Fruit fly (Drosophila melanogaster) whole organism, prepupa: ENCODE data around the gene Tnks.

ENCODE experiments used
- CG10631 ChIP-seq: fragments of 200-800 bp; sonication (Bioruptor generic); optimal IDR thresholded peaks from 2 replicates; lab custom pipeline; 2016; ENCODE audit warnings: missing biosample characterization, missing genetic modification characterization
- CG10669 ChIP-seq: fragments of 200-800 bp; sonication (Bioruptor generic); optimal IDR thresholded peaks from 3 replicates; lab custom pipeline; 2018; ENCODE audit warnings: missing biosample characterization, mild to moderate bottlenecking, missing genetic modification characterization, moderate library complexity
- CG11762 ChIP-seq: fragments of 200-800 bp; sonication (Bioruptor generic); optimal IDR thresholded peaks from 3 replicates; lab custom pipeline; 2016; ENCODE audit warnings: missing biosample characterization, missing genetic modification characterization; ENCODE audit not compliant: insufficient read depth
- CG11902 ChIP-seq: fragments of 200-800 bp; sonication (Bioruptor generic); optimal IDR thresholded peaks from 3 replicates; lab custom pipeline; 2016; ENCODE audit warnings: missing biosample characterization, missing genetic modification characterization
- CG1621 ChIP-seq: fragments of 200-800 bp; sonication (Bioruptor generic); optimal IDR thresholded peaks from 3 replicates; lab custom pipeline; 2018; ENCODE audit warnings: missing biosample characterization, mild to moderate bottlenecking, missing genetic modification characterization
- CG16779 ChIP-seq: fragments of 200-800 bp; sonication (Bioruptor generic); optimal IDR thresholded peaks from 3 replicates; lab custom pipeline; 2017; ENCODE audit warnings: missing biosample characterization, mild to moderate bottlenecking, missing genetic modification characterization
- CG3032 ChIP-seq: fragments of 200-800 bp; optimal IDR thresholded peaks from 2 replicates; lab custom pipeline; 2019; ENCODE audit warnings: missing biosample characterization, mild to moderate bottlenecking, missing genetic modification characterization, moderate library complexity
- CG31627 ChIP-seq: fragments of 200-800 bp; sonication (Bioruptor generic); optimal IDR thresholded peaks from 3 replicates; lab custom pipeline; 2016; ENCODE audit warnings: missing biosample characterization, missing genetic modification characterization
- CG32006 ChIP-seq: fragments of 200-800 bp; sonication (Bioruptor generic); optimal IDR thresholded peaks from 3 replicates; lab custom pipeline; 2017; ENCODE audit warnings: missing biosample characterization, mild to moderate bottlenecking, missing genetic modification characterization
- CG4318 ChIP-seq: fragments of 200-800 bp; sonication (Bioruptor generic); optimal IDR thresholded peaks from 3 replicates; lab custom pipeline; 2017; ENCODE audit warnings: missing biosample characterization, mild to moderate bottlenecking, missing genetic modification characterization
- CG6163 ChIP-seq: fragments of 200-800 bp; sonication (Bioruptor generic); IDR thresholded peaks from 3 replicates; pipeline ENCODE4 v1.3.6; 2022; ENCODE audit warnings: missing biosample characterization, missing genetic modification characterization
- CG6792 ChIP-seq: fragments of 200-800 bp; sonication (Bioruptor generic); optimal IDR thresholded peaks from 3 replicates; lab custom pipeline; 2016; ENCODE audit warnings: missing biosample characterization, missing genetic modification characterization
- CG6808 ChIP-seq: fragments of 200-800 bp; sonication (Bioruptor generic); optimal IDR thresholded peaks from 3 replicates; lab custom pipeline; 2017; ENCODE audit warnings: missing biosample characterization, missing genetic modification characterization, mild to moderate bottlenecking, moderate library complexity, missing genetic modification reagents
- CG6854 ChIP-seq: fragments of 200-800 bp; sonication (Bioruptor generic); optimal IDR thresholded peaks from 2 replicates; lab custom pipeline; 2017; ENCODE audit warnings: missing biosample characterization, mild to moderate bottlenecking, missing genetic modification characterization
- CG8119 ChIP-seq: fragments of 200-800 bp; sonication (Bioruptor generic); IDR thresholded peaks from 3 replicates; pipeline ENCODE4 v1.3.6; 2022; ENCODE audit warnings: missing biosample characterization, missing genetic modification characterization
- CG8632 ChIP-seq: fragments of 200-800 bp; sonication (Bioruptor generic); optimal IDR thresholded peaks from 3 replicates; lab custom pipeline; 2016; ENCODE audit warnings: missing biosample characterization, missing genetic modification characterization
- CG9139 ChIP-seq: fragments of 200-800 bp; sonication (Bioruptor generic); optimal IDR thresholded peaks from 3 replicates; lab custom pipeline; 2017; ENCODE audit warnings: missing biosample characterization, mild to moderate bottlenecking, missing genetic modification characterization
- Eip75B ChIP-seq: fragments of 200-800 bp; sonication (Bioruptor generic); optimal IDR thresholded peaks from 3 replicates; lab custom pipeline; 2016; ENCODE audit warnings: missing biosample characterization, missing genetic modification characterization
- Eip78C ChIP-seq: fragments of 200-800 bp; sonication (Bioruptor generic); peaks from one replicate; lab custom pipeline; 2016; ENCODE audit warnings: missing biosample characterization, missing genetic modification characterization
- Eip93F ChIP-seq: fragments of 200-800 bp; sonication (Bioruptor generic); optimal IDR thresholded peaks from 2 replicates; lab custom pipeline; 2016; ENCODE audit warnings: missing biosample characterization, mild to moderate bottlenecking, missing genetic modification characterization
- Ets96B ChIP-seq: fragments of 200-800 bp; optimal IDR thresholded peaks from 2 replicates; lab custom pipeline; 2019; ENCODE audit warnings: missing biosample characterization, mild to moderate bottlenecking, missing genetic modification characterization, moderate library complexity
- Gug ChIP-seq: fragments of 200-800 bp; sonication (Bioruptor generic); IDR thresholded peaks from 2 replicates; pipeline ENCODE4 v1.3.6; 2022; ENCODE audit warnings: missing biosample characterization, missing genetic modification characterization
- Hr38 ChIP-seq: sonication (Bioruptor generic); optimal IDR thresholded peaks from 2 replicates; lab custom pipeline; 2016; ENCODE audit warnings: missing biosample characterization, missing genetic modification characterization
- Hr4 ChIP-seq: fragments of 200-800 bp; sonication (Bioruptor generic); optimal IDR thresholded peaks from 3 replicates; lab custom pipeline; 2016; ENCODE audit warnings: missing biosample characterization, missing genetic modification characterization
- Lpt ChIP-seq: fragments of 200-800 bp; sonication (Bioruptor generic); optimal IDR thresholded peaks from 3 replicates; lab custom pipeline; 2016; ENCODE audit warnings: missing biosample characterization, missing genetic modification characterization
- Met ChIP-seq: fragments of 200-800 bp; sonication (Bioruptor generic); optimal IDR thresholded peaks from 3 replicates; lab custom pipeline; 2016; ENCODE audit warnings: missing biosample characterization, missing genetic modification characterization
- OdsH ChIP-seq: fragments of 200-800 bp; sonication (Bioruptor generic); optimal IDR thresholded peaks from 3 replicates; lab custom pipeline; 2016; ENCODE audit warnings: missing biosample characterization, missing genetic modification characterization
- Sox102F ChIP-seq: fragments of 200-800 bp; sonication (Bioruptor generic); optimal IDR thresholded peaks from 2 replicates; lab custom pipeline; 2016; ENCODE audit warnings: missing biosample characterization, mild to moderate bottlenecking, missing genetic modification characterization
- Sox14 ChIP-seq: fragments of 200-800 bp; sonication (Bioruptor generic); optimal IDR thresholded peaks from 3 replicates; lab custom pipeline; 2016; ENCODE audit warnings: missing biosample characterization, missing genetic modification characterization
- Sox15 ChIP-seq: fragments of 200-800 bp; sonication (Bioruptor generic); optimal IDR thresholded peaks from 3 replicates; lab custom pipeline; 2016; ENCODE audit warnings: missing biosample characterization, missing genetic modification characterization
- achi ChIP-seq: fragments of 200-800 bp; sonication (Bioruptor generic); optimal IDR thresholded peaks from 3 replicates; lab custom pipeline; 2016; ENCODE audit warnings: missing biosample characterization, missing genetic modification characterization
- dac ChIP-seq: fragments of 200-800 bp; sonication (Bioruptor generic); optimal IDR thresholded peaks from 2 replicates; lab custom pipeline; 2017; ENCODE audit warnings: missing biosample characterization, mild to moderate bottlenecking, missing genetic modification characterization
- esn ChIP-seq: fragments of 200-800 bp; sonication (Bioruptor generic); optimal IDR thresholded peaks from 2 replicates; lab custom pipeline; 2016; ENCODE audit warnings: missing biosample characterization, mild to moderate bottlenecking, missing genetic modification characterization, moderate library complexity
- fd59A ChIP-seq: fragments of 200-800 bp; sonication (Bioruptor generic); optimal IDR thresholded peaks from 2 replicates; lab custom pipeline; 2017; ENCODE audit warnings: missing biosample characterization, mild to moderate bottlenecking, missing genetic modification characterization, missing genetic modification reagents
- fd85E ChIP-seq: fragments of 200-800 bp; sonication (Bioruptor generic); optimal IDR thresholded peaks from 3 replicates; lab custom pipeline; 2016; ENCODE audit warnings: missing biosample characterization, missing genetic modification characterization
- lz ChIP-seq: fragments of 200-800 bp; sonication (Bioruptor generic); optimal IDR thresholded peaks from 3 replicates; lab custom pipeline; 2016; ENCODE audit warnings: missing biosample characterization, missing genetic modification characterization
- pdm3 ChIP-seq: fragments of 200-800 bp; sonication (Bioruptor generic); optimal IDR thresholded peaks from 3 replicates; lab custom pipeline; 2016; ENCODE audit warnings: missing biosample characterization, missing genetic modification characterization
- salr ChIP-seq, 2 experiments: fragments of 200-800 bp; sonication (Bioruptor generic); optimal IDR thresholded peaks; 3 replicates each; lab custom pipeline; 2016 to 2018; ENCODE audit warnings: missing biosample characterization in 2 of 2, missing genetic modification characterization in 2 of 2, mild to moderate bottlenecking in 1 of 2
- svp ChIP-seq: fragments of 200-800 bp; sonication (Bioruptor generic); peaks from one replicate; lab custom pipeline; 2016; ENCODE audit warnings: missing biosample characterization, missing genetic modification characterization
- topi ChIP-seq: fragments of 200-800 bp; sonication (Bioruptor generic); optimal IDR thresholded peaks from 3 replicates; lab custom pipeline; 2016; ENCODE audit warnings: missing biosample characterization, missing genetic modification characterization
- vri ChIP-seq: fragments of 200-800 bp; sonication (Bioruptor generic); optimal IDR thresholded peaks from 3 replicates; lab custom pipeline; 2016; ENCODE audit warnings: missing biosample characterization, mild to moderate bottlenecking, missing genetic modification characterization

Gene Tnks

DNA sequence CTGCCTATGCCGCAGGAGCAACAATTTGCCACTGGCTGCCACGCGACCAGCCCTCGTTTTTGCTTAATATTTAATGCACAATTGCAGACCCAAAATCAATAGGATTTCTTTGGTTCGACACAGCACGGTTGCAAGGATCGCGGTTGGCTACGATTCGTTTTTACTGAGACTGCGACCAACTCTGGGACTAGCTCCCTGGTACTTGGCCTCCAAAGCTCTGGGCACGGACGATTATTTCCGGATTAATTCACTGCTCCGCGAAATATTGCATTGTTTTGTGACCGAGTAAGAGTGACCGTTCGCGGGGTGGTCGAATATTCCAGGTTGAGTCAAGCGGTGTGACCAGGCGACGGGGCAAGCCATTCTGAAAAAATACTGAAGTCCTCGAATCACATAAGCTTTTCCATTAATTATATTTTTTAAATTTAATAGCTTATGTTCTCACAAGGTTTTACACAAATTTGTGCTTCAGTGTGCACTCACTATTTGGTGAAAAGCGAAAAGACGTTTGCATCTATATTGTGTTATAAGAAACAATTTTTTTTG, at the start of gene Tnks:
Tnks (minus strand) TSS at position 302 of the 546 bp plus-strand sequence.
- TF ChIP-seq CG6163 (peak; percentile 30; the same call in 1 of the 3 replicates), svp (GFP tag; lab: Kevin White, UChicago) (peak; percentile 75), CG10631 (peak; percentile 33), CG6854 (peak; percentile 66), pdm3 (GFP tag; lab: Kevin White, UChicago) (no peak), Ets96B (tag; lab: Kevin White, UChicago) (no peak), Sox102F (peak; percentile 8), Eip78C (peak; percentile 76), OdsH (GFP tag; lab: Kevin White, UChicago) (peak; percentile 5)
- TF ChIP-seq, all 60 proteins: peak for 7

DNA sequence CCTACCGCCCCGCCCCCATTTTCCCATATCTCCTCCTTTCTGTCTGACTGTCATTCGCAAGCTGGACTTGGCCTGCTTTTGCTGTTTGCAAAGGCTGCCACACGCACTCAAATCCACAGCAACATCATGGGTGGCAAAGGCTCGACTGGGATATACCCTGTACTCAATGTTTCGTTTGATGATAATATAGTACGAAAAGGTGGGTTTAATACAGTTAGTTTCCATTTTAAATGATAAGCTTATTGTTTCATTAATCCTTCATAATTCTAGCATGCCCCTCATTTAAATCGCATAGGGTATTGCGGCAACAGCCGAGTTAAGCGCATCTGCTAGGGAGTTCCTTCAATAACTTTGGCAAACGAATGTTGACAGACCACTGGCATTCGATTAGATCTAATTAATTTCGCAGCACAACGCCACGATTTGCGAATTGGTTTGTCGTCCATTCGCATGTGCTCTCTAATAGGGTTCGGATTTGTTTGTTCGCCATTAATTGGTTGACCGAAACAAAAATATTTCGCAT, 33.1 kb upstream of the Tnks start:
- TF ChIP-seq lz = no peak
- TF ChIP-seq CG8632 (GFP tag; lab: Kevin White, UChicago) = no peak
- TF ChIP-seq CG4318 (GFP tag; lab: Kevin White, UChicago) = no peak
- no peak for TF ChIP-seq Eip75B (GFP tag; lab: Kevin White, UChicago)
- no peak for TF ChIP-seq CG11762 (GFP tag; lab: Kevin White, UChicago)
- no peak for TF ChIP-seq CG31627 (GFP tag; lab: Kevin White, UChicago)

DNA sequence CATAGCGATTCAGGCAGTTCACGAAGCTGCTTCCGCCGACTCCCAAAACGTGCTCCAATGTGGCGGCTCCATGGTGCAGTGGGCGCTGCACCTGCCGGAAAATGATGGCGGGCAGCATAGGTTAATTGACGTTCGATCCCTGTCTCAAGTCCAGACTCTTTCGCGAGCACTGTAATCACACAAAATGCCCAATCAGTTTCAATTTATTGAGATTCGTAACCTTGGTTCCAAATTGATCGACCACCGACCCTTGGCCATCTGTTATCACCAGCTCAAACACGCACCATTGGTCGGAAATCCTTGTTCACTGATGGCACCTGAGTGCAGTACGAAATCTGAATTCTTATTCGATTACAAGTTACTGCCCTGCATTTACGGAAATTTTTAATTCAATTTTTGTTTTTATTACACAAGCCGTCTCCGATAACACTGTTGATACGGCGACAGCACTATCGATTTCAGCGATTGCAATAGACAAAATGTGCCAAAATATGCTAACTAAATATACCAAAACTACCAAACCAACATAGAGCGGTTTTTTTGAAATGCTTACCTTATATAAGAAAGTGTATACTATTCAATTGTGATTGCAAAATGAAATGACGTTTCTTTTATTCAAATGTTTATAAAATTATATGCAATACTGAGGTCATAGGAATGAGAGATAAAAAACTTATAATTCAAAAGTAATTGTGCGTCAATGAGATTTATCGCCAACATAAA, 25.8 kb upstream of the Tnks start, which contains the start of gene CLS:
CLS (minus strand) TSS at position 673 of the 723 bp plus-strand sequence.
- TF ChIP-seq CG8119 (GFP tag; lab: Robert Waterston, UW) (no peak), Sox15 (GFP tag; lab: Kevin White, UChicago) (no peak), CG6163 (0 out of 3 replicates have a peak, but pooled peaks have one; percentile 3), Ets96B (tag; lab: Kevin White, UChicago) (no peak), svp (GFP tag; lab: Kevin White, UChicago) (peak; percentile 97), CG1621 (tag; lab: Kevin White, UChicago) (no peak), Eip78C (peak; percentile 51), Hr38 (GFP tag; lab: Kevin White, UChicago) (no peak), CG16779 (no peak)

DNA sequence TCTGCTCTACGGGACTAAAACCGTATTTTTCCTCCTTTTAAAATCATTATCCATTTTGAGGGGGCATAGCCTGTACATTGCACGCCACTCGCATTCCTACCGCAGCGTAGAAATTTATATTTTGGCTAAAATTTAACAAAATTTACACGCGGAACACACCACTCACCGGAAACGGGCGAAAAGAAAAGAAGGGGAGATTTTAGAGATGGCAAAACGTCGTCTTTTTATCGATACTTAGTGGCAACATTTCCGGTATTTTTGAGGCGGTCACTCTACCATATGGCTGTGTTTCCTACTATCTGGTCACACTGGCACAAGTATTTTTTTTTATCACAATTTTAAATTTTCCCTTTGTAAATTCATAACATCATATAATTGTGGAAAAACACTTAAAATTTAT, 23.8 kb upstream of the Tnks start, which contains the start of gene RpL27:
RpL27 (minus strand) TSS at position 193 of the 400 bp plus-strand sequence.
- peak; percentile 55 for TF ChIP-seq CG10669 (GFP tag; lab: Kevin White, UChicago)
- TF ChIP-seq CG11762 (GFP tag; lab: Kevin White, UChicago) = peak; percentile 56
- TF ChIP-seq achi = peak; percentile 60
- peak; percentile 39 for TF ChIP-seq Ets96B (tag; lab: Kevin White, UChicago)
- peak; percentile 56 for TF ChIP-seq CG31627 (GFP tag; lab: Kevin White, UChicago)
- TF ChIP-seq CG10631 = no peak
- TF ChIP-seq Met (GFP tag; lab: Kevin White, UChicago) = peak; percentile 75
- peak; percentile 61 for TF ChIP-seq CG6792 (GFP tag; lab: Kevin White, UChicago)
- TF ChIP-seq dac = no peak
- TF ChIP-seq Gug (GFP tag; lab: Robert Waterston, UW) = no peak
- TF ChIP-seq esn (GFP tag; lab: Kevin White, UChicago) = peak; percentile 83
- no peak for TF ChIP-seq CG8632 (GFP tag; lab: Kevin White, UChicago)
- TF ChIP-seq CG11902 (GFP tag; lab: Kevin White, UChicago) = no peak
- TF ChIP-seq CG6808 (GFP tag; lab: Kevin White, UChicago) = peak; percentile 73
- no peak for TF ChIP-seq Lpt
- peak in 1 of 2 experiments; percentile 54 for TF ChIP-seq salr (GFP tag; optimal IDR thresholded peaks at IDR 0.05; lab: Kevin White, UChicago)
- TF ChIP-seq Sox102F = peak; percentile 76
- peak; percentile 80 for TF ChIP-seq vri
- TF ChIP-seq CG3032 (tag; lab: Kevin White, UChicago) = peak; percentile 52
- no peak for TF ChIP-seq CG4318 (GFP tag; lab: Kevin White, UChicago)
- peak; percentile 58 for TF ChIP-seq Sox14 (GFP tag; lab: Kevin White, UChicago)
- peak; percentile 80 for TF ChIP-seq fd85E
- no peak for TF ChIP-seq Sox15 (GFP tag; lab: Kevin White, UChicago)
- no peak for TF ChIP-seq CG32006
- TF ChIP-seq CG16779 = no peak
- TF ChIP-seq Eip93F = peak; percentile 25
- peak; percentile 75 for TF ChIP-seq CG9139 (GFP tag; lab: Kevin White, UChicago)
- TF ChIP-seq Hr4 (GFP tag; lab: Kevin White, UChicago) = peak; percentile 11
- peak; percentile 4 for TF ChIP-seq fd59A (GFP tag; lab: Kevin White, UChicago)
- peak; percentile 71 for TF ChIP-seq Eip75B (GFP tag; lab: Kevin White, UChicago)
- peak; percentile 78 for TF ChIP-seq lz
- peak; percentile 67 for TF ChIP-seq OdsH (GFP tag; lab: Kevin White, UChicago)
- peak; percentile 81 for TF ChIP-seq topi
